Worm (Caenorhabditis elegans) whole organism, L3 larva: ENCODE data around the gene ssp-10.

Experiments
- ama-1 ChIP-seq: fragments of 150-350 bp; optimal IDR thresholded peaks from 2 replicates; lab custom pipeline; 2018
- ceh-82 ChIP-seq: fragments of 150-350 bp; optimal IDR thresholded peaks from 2 replicates; lab custom pipeline; 2014; ENCODE audit warnings: missing biosample characterization, missing genetic modification characterization
- eor-1 ChIP-seq, 2 experiments: fragments of 150-350 bp; optimal IDR thresholded peaks; 2 replicates each; lab custom pipeline; 2014 to 2018; ENCODE audit warnings: missing biosample characterization in 2 of 2, missing genetic modification characterization in 2 of 2
- fkh-10 ChIP-seq: sonication (generic microtip); optimal IDR thresholded peaks from 2 replicates; lab custom pipeline; 2017; ENCODE audit warnings: missing biosample characterization, missing genetic modification reagents, missing genetic modification characterization
- hmg-11 ChIP-seq: sonication (generic microtip); optimal IDR thresholded peaks from 2 replicates; lab custom pipeline; 2016; ENCODE audit warnings: missing genetic modification characterization, missing compliant biosample characterization
- jun-1 ChIP-seq: fragments of 150-350 bp; optimal IDR thresholded peaks from 2 replicates; lab custom pipeline; 2014; ENCODE audit warnings: missing biosample characterization, missing genetic modification reagents, missing genetic modification characterization
- lin-39 ChIP-seq: fragments of 150-350 bp; optimal IDR thresholded peaks from 2 replicates; lab custom pipeline; 2018; ENCODE audit warnings: missing biosample characterization, missing genetic modification reagents, missing genetic modification characterization
- nhr-11 ChIP-seq: fragments of 150-350 bp; optimal IDR thresholded peaks from 2 replicates; lab custom pipeline; 2014; ENCODE audit warnings: missing biosample characterization, missing genetic modification characterization
- nhr-237 ChIP-seq: fragments of 150-350 bp; optimal IDR thresholded peaks from 2 replicates; lab custom pipeline; 2014; ENCODE audit warnings: missing biosample characterization, missing genetic modification characterization
- nhr-25 ChIP-seq: sonication (generic microtip); optimal IDR thresholded peaks from 2 replicates; lab custom pipeline; 2017; ENCODE audit warnings: missing biosample characterization, missing genetic modification characterization
- pha-4 ChIP-seq: fragments of 150-350 bp; optimal IDR thresholded peaks from 2 replicates; lab custom pipeline; 2014; ENCODE audit warnings: missing biosample characterization, missing genetic modification reagents, missing genetic modification characterization
- ztf-11 ChIP-seq: fragments of 150-350 bp; optimal IDR thresholded peaks from 2 replicates; lab custom pipeline; 2014; ENCODE audit warnings: missing biosample characterization, missing genetic modification characterization

- no peak for TF ChIP-seq nhr-11 (tag; lab: Kevin White, UChicago)
- TF ChIP-seq nhr-25, result no peak
- no peak for TF ChIP-seq hmg-11 (tag; lab: Kevin White, UChicago)
- no peak for TF ChIP-seq pha-4 (tag; lab: Kevin White, UChicago)
- no peak for TF ChIP-seq ztf-11 (tag; lab: Kevin White, UChicago)
- no peak for TF ChIP-seq eor-1 (tag; optimal IDR thresholded peaks at IDR 0.05; lab: Kevin White, UChicago)
- no peak for TF ChIP-seq lin-39 (tag; lab: Kevin White, UChicago)
- TF ChIP-seq ama-1 (lab: Kevin White, UChicago), result no peak
- TF ChIP-seq fkh-10 (GFP tag; lab: Kevin White, UChicago), result no peak
- no peak for TF ChIP-seq nhr-237 (tag; lab: Kevin White, UChicago)
- TF ChIP-seq jun-1 (tag; lab: Kevin White, UChicago), result no peak
- no peak for TF ChIP-seq ceh-82 (tag; lab: Kevin White, UChicago)
Observed at ce11 chrIV:9821621-9822020, 29.2 kb downstream of the ssp-10 start, which contains the start of gene col-123.
